ENCODE assay signal across 5 fruit fly cellular contexts in the genomic region with DNA sequence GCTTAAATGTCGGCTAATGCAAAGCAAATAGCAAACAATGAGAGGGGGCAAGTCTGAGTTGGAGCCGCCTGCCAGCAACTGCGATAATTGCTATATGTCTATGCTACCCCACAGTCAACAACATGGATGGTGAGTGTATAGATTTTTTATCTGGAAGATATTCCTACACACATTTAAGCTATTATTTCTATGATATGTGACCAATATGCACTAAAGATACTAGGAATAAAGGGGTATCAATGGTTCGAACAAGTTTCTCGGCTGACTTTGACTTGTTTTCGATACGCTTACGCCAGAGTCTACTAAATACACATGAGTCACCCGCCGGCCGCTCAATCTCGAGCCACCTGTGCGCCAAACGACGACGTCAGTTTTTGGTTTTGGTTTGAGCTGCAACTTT.
TF ChIP-seq lines count a peak whose summit lies in the region.

No protein-coding gene starts in this region.

- TF ChIP-seq CTCF in whole organism, embryonic (GFP tag; optimal IDR thresholded peaks at IDR 0.05; lab: Kevin White, UChicago) = no peak

TF ChIP-seq in whole organism, adult, 20 proteins besides CTCF, POLR2A, EP300 and RAD21 (continues in another document):
- TF ChIP-seq CG5204 (GFP tag; optimal IDR thresholded peaks at IDR 0.05; lab: Kevin White, UChicago) (no peak), Hr96 (GFP tag; optimal IDR thresholded peaks at IDR 0.05; lab: Kevin White, UChicago) (no peak), CG14711 (tag; optimal IDR thresholded peaks at IDR 0.05; lab: Kevin White, UChicago) (peak; percentile 15), ovo (GFP tag; optimal IDR thresholded peaks at IDR 0.05; lab: Kevin White, UChicago) (no peak), CG1620 (GFP tag; optimal IDR thresholded peaks at IDR 0.05; lab: Kevin White, UChicago) (no peak), tj (GFP tag; optimal IDR thresholded peaks at IDR 0.05; lab: Kevin White, UChicago) (no peak), Clk (GFP tag; optimal IDR thresholded peaks at IDR 0.05; lab: Kevin White, UChicago) (no peak), bab1 (GFP tag; optimal IDR thresholded peaks at IDR 0.05; lab: Kevin White, UChicago) (peak; percentile 10), cic (GFP tag; optimal IDR thresholded peaks at IDR 0.05; lab: Kevin White, UChicago) (no peak), pad (GFP tag; optimal IDR thresholded peaks at IDR 0.05; lab: Kevin White, UChicago) (no peak), CG7045 (GFP tag; optimal IDR thresholded peaks at IDR 0.05; lab: Kevin White, UChicago) (no peak), Mnt (GFP tag; optimal IDR thresholded peaks at IDR 0.05; lab: Kevin White, UChicago) (no peak), cnc (optimal IDR thresholded peaks at IDR 0.05; lab: Kevin White, UChicago) (no peak), kay (GFP tag; lab: Kevin White, UChicago; ENCODE audit: borderline replicate concordance) (no peak), CG11617 (GFP tag; optimal IDR thresholded peaks at IDR 0.05; lab: Kevin White, UChicago) (no peak), Crg-1 (GFP tag; optimal IDR thresholded peaks at IDR 0.05; lab: Kevin White, UChicago) (no peak), CG7101 (tag; optimal IDR thresholded peaks at IDR 0.05; lab: Kevin White, UChicago) (peak; percentile 6), toe (GFP tag; optimal IDR thresholded peaks at IDR 0.05; lab: Kevin White, UChicago) (peak; percentile 1)

TF ChIP-seq in whole organism, embryonic, 481 proteins besides CTCF, POLR2A, EP300 and RAD21 (continues in another document):
- TF ChIP-seq Sox102F (GFP tag; optimal IDR thresholded peaks at IDR 0.05; lab: Kevin White, UChicago) = peak; percentile 59
- peak; percentile 19 for TF ChIP-seq PHDP (tag; optimal IDR thresholded peaks at IDR 0.05; lab: Kevin White, UChicago)
- TF ChIP-seq CG8290 (GFP tag; optimal IDR thresholded peaks at IDR 0.05; lab: Kevin White, UChicago) = no peak
- peak in 1 of 2 experiments; percentile 65 for TF ChIP-seq CG8290 (tag; optimal IDR thresholded peaks at IDR 0.05; lab: Kevin White, UChicago)
- TF ChIP-seq mam (GFP tag; optimal IDR thresholded peaks at IDR 0.05; lab: Kevin White, UChicago) = peak; percentile 9
- peak; percentile 51; the same call in 1 of the 2 replicates for TF ChIP-seq CG10366 (GFP tag; IDR thresholded peaks at IDR 0.05; lab: Robert Waterston, UW)
- TF ChIP-seq prd (optimal IDR thresholded peaks at IDR 0.05; lab: Kevin White, UChicago) = no peak
- 0 out of 3 replicates have a peak, but pooled peaks have one; percentile 14 for TF ChIP-seq prd (GFP tag; IDR thresholded peaks at IDR 0.05; lab: Robert Waterston, UW)
- TF ChIP-seq Sin3A (optimal IDR thresholded peaks at IDR 0.05; lab: Kevin White, UChicago) = no peak
- TF ChIP-seq CG15514 (GFP tag; optimal IDR thresholded peaks at IDR 0.05; lab: Kevin White, UChicago) = peak; percentile 19
- peak; percentile 26 for TF ChIP-seq Oli (tag; optimal IDR thresholded peaks at IDR 0.05; lab: Kevin White, UChicago)
- peak; percentile 3 for TF ChIP-seq CG30403 (GFP tag; optimal IDR thresholded peaks at IDR 0.05; lab: Kevin White, UChicago)
- peak; percentile 45; the same call in 1 of the 2 replicates for TF ChIP-seq Awh (GFP tag; IDR thresholded peaks at IDR 0.05; lab: Robert Waterston, UW)
- 0 out of 3 replicates have a peak, but pooled peaks have one; percentile 7 for TF ChIP-seq gce (GFP tag; IDR thresholded peaks at IDR 0.05; lab: Robert Waterston, UW)
- TF ChIP-seq CG18764 (GFP tag; optimal IDR thresholded peaks at IDR 0.05; lab: Kevin White, UChicago) = no peak
- TF ChIP-seq CG12659 (GFP tag; optimal IDR thresholded peaks at IDR 0.05; lab: Kevin White, UChicago) = peak; percentile 23
- no peak for TF ChIP-seq CG15011 (GFP tag; optimal IDR thresholded peaks at IDR 0.05; lab: Kevin White, UChicago)

TF ChIP-seq in whole organism, prepupa, 60 proteins besides CTCF, POLR2A, EP300 and RAD21 (continues in another document):
- peak; percentile 75 for TF ChIP-seq Hr4 (GFP tag; optimal IDR thresholded peaks at IDR 0.05; lab: Kevin White, UChicago)
- TF ChIP-seq CG3032 (tag; optimal IDR thresholded peaks at IDR 0.05; lab: Kevin White, UChicago) = no peak
- no peak for TF ChIP-seq fd59A (GFP tag; optimal IDR thresholded peaks at IDR 0.05; lab: Kevin White, UChicago)
- peak; percentile 54 for TF ChIP-seq pdm3 (GFP tag; optimal IDR thresholded peaks at IDR 0.05; lab: Kevin White, UChicago)
- peak; percentile 15 for TF ChIP-seq CG10631 (GFP tag; optimal IDR thresholded peaks at IDR 0.05; lab: Kevin White, UChicago)
- no peak for TF ChIP-seq Smox (GFP tag; optimal IDR thresholded peaks at IDR 0.05; lab: Kevin White, UChicago)
- TF ChIP-seq CG4318 (GFP tag; optimal IDR thresholded peaks at IDR 0.05; lab: Kevin White, UChicago) = peak; percentile 39
- no peak for TF ChIP-seq Ets96B (tag; optimal IDR thresholded peaks at IDR 0.05; lab: Kevin White, UChicago)
- no peak for TF ChIP-seq vri (GFP tag; optimal IDR thresholded peaks at IDR 0.05; lab: Kevin White, UChicago)
- TF ChIP-seq Hr39 (GFP tag; optimal IDR thresholded peaks at IDR 0.05; lab: Kevin White, UChicago) = peak; percentile 15
- TF ChIP-seq eg (GFP tag; IDR thresholded peaks at IDR 0.05; lab: Robert Waterston, UW) = peak; percentile 70
- peak; percentile 28 for TF ChIP-seq achi (GFP tag; optimal IDR thresholded peaks at IDR 0.05; lab: Kevin White, UChicago)
- TF ChIP-seq Lpt (GFP tag; optimal IDR thresholded peaks at IDR 0.05; lab: Kevin White, UChicago) = peak; percentile 56
- TF ChIP-seq dac (GFP tag; optimal IDR thresholded peaks at IDR 0.05; lab: Kevin White, UChicago) = peak; percentile 42
- peak; percentile 43 for TF ChIP-seq CG3919 (GFP tag; optimal IDR thresholded peaks at IDR 0.05; lab: Kevin White, UChicago)
- no peak for TF ChIP-seq svp (GFP tag; lab: Kevin White, UChicago)
- no peak for TF ChIP-seq dsx (GFP tag; optimal IDR thresholded peaks at IDR 0.05; lab: Kevin White, UChicago; ENCODE audit: poor library complexity, severe bottlenecking)
- peak; percentile 28 for TF ChIP-seq CG11762 (GFP tag; optimal IDR thresholded peaks at IDR 0.05; lab: Kevin White, UChicago; ENCODE audit: insufficient read depth)

TF ChIP-seq in whole organism, pupa, 21 proteins besides CTCF, POLR2A, EP300 and RAD21:
- TF ChIP-seq CG10348 (GFP tag; IDR thresholded peaks at IDR 0.05; lab: Robert Waterston, UW) (0 out of 2 replicates have a peak, but pooled peaks have one; percentile 25), CG12605 (GFP tag; IDR thresholded peaks at IDR 0.05; lab: Robert Waterston, UW) (peak; percentile 18; the same call in 1 of the 2 replicates), fd96Ca (GFP tag; IDR thresholded peaks at IDR 0.05; lab: Robert Waterston, UW) (peak; percentile 64; the same call in 2 of the 3 replicates), Ets98B (GFP tag; IDR thresholded peaks at IDR 0.05; lab: Robert Waterston, UW) (peak; percentile 47), CG8159 (tag; optimal IDR thresholded peaks at IDR 0.05; lab: Kevin White, UChicago) (no peak), CG32121 (GFP tag; IDR thresholded peaks at IDR 0.05; lab: Robert Waterston, UW) (peak; percentile 70; the same call in 1 of the 2 replicates), CG14655 (GFP tag; optimal IDR thresholded peaks at IDR 0.05; lab: Kevin White, UChicago) (peak; percentile 24), Snoo (tag; optimal IDR thresholded peaks at IDR 0.05; lab: Kevin White, UChicago) (no peak)
TF ChIP-seq in whole organism, pupa: peak in this region for 6.

TF ChIP-seq in whole organism, wandering third instar larva, 38 proteins besides CTCF, POLR2A, EP300 and RAD21:
- TF ChIP-seq dsf (GFP tag; optimal IDR thresholded peaks at IDR 0.05; lab: Kevin White, UChicago; ENCODE audit: borderline replicate concordance) (no peak), pan (optimal IDR thresholded peaks at IDR 0.05; lab: Kevin White, UChicago) (no peak), rgr (GFP tag; optimal IDR thresholded peaks at IDR 0.05; lab: Kevin White, UChicago) (peak; percentile 3), dmrt93B (GFP tag; optimal IDR thresholded peaks at IDR 0.05; lab: Kevin White, UChicago) (no peak), br (GFP tag; optimal IDR thresholded peaks at IDR 0.05; lab: Kevin White, UChicago) (peak; percentile 5), foxo (GFP tag; optimal IDR thresholded peaks at IDR 0.05; lab: Kevin White, UChicago) (peak in 1 of 2 experiments; percentile 36), GATAd (GFP tag; optimal IDR thresholded peaks at IDR 0.05; lab: Kevin White, UChicago) (no peak), sage (GFP tag; optimal IDR thresholded peaks at IDR 0.05; lab: Kevin White, UChicago) (no peak), tai (GFP tag; optimal IDR thresholded peaks at IDR 0.05; lab: Kevin White, UChicago) (no peak), h (GFP tag; optimal IDR thresholded peaks at IDR 0.05; lab: Kevin White, UChicago) (peak; percentile 5), ey (GFP tag; optimal IDR thresholded peaks at IDR 0.05; lab: Kevin White, UChicago) (peak; percentile 41), Vsx2 (GFP tag; optimal IDR thresholded peaks at IDR 0.05; lab: Kevin White, UChicago; ENCODE audit: partially characterized antibody) (no peak), CG9705 (GFP tag; optimal IDR thresholded peaks at IDR 0.05; lab: Kevin White, UChicago) (no peak), usp (GFP tag; optimal IDR thresholded peaks at IDR 0.05; lab: Kevin White, UChicago) (no peak)
